Worm (Caenorhabditis elegans) whole organism, midembryonic: ENCODE results near the gene set-14.

Experiments
- T22C8.4 ChIP-seq: fragments of 200-800 bp; sonication (Bioruptor generic); IDR thresholded peaks from 2 replicates; pipeline ENCODE4 v1.3.6; 2022; ENCODE audit warnings: missing genetic modification characterization, missing compliant biosample characterization
- cog-1 ChIP-seq: sonication (generic microtip); optimal IDR thresholded peaks from 2 replicates; lab custom pipeline; 2016; ENCODE audit warnings: missing genetic modification characterization, missing compliant biosample characterization
- flt-1 ChIP-seq: fragments of 200-800 bp; sonication (Bioruptor generic); IDR thresholded peaks from 2 replicates; pipeline ENCODE4 v1.3.6; 2022; ENCODE audit warnings: missing genetic modification characterization, missing compliant biosample characterization
- klf-2 ChIP-seq: fragments of 200-800 bp; sonication (Bioruptor generic); conservative IDR thresholded peaks from 2 replicates; pipeline ENCODE4 v1.3.6; 2022; ENCODE audit warnings: missing genetic modification reagents, missing genetic modification characterization, missing compliant biosample characterization
- med-1 ChIP-seq: sonication (generic microtip); optimal IDR thresholded peaks from 2 replicates; lab custom pipeline; 2017; ENCODE audit warnings: missing genetic modification characterization, mild to moderate bottlenecking, missing compliant biosample characterization, antibody characterized with exemption, missing genetic modification reagents; ENCODE audit not compliant: insufficient read depth
- ref-1 ChIP-seq: fragments of 200-800 bp; sonication (Bioruptor generic); conservative IDR thresholded peaks from 2 replicates; pipeline ENCODE4 v1.3.6; 2022; ENCODE audit warnings: missing genetic modification reagents, missing genetic modification characterization, missing compliant biosample characterization
- tab-1 ChIP-seq: fragments of 200-800 bp; sonication (Bioruptor generic); IDR thresholded peaks from 2 replicates; pipeline ENCODE4 v1.3.6; 2022; ENCODE audit warnings: missing genetic modification characterization, missing compliant biosample characterization
- ztf-23 ChIP-seq: fragments of 200-800 bp; sonication (Bioruptor generic); IDR thresholded peaks from 2 replicates; pipeline ENCODE4 v1.3.6; 2022; ENCODE audit warnings: missing genetic modification reagents, missing genetic modification characterization, missing compliant biosample characterization
- ztf-29 ChIP-seq: fragments of 200-800 bp; sonication (Bioruptor generic); IDR thresholded peaks from 2 replicates; pipeline ENCODE4 v1.3.6; 2022; ENCODE audit warnings: missing genetic modification reagents, missing genetic modification characterization, missing compliant biosample characterization

Gene set-14

ce11 chrII:10808708-10809343, 12.7 kb upstream of the set-14 start, which contains the start of gene R06F6.14:
TSS of gene R06F6.14 (plus strand) at chrII:10809293.
- no peak for TF ChIP-seq cog-1 (tag; lab: Kevin White, UChicago)

ce11 chrII:10805437-10805836, 9.3 kb upstream of the set-14 start, which contains the start of gene ceh-62:
TSS of gene ceh-62 (plus strand) at chrII:10805737.
- TF ChIP-seq med-1 = no peak
- TF ChIP-seq cog-1 (tag; lab: Kevin White, UChicago) = no peak
- TF ChIP-seq klf-2 = no peak
- no peak for TF ChIP-seq ztf-23 (GFP tag; lab: Robert Waterston, UW)
- no peak for TF ChIP-seq T22C8.4 (GFP tag; lab: Robert Waterston, UW)
- no peak for TF ChIP-seq tab-1 (GFP tag; lab: Robert Waterston, UW)
- no peak for TF ChIP-seq ref-1 (GFP tag; lab: Robert Waterston, UW)
- no peak for TF ChIP-seq flt-1
- TF ChIP-seq ztf-29 (GFP tag; lab: Robert Waterston, UW) = no peak

ce11 chrII:10804907-10805306, 8.8 kb upstream of the set-14 start:
- no peak for TF ChIP-seq tab-1 (GFP tag; lab: Robert Waterston, UW)
- TF ChIP-seq flt-1 = no peak
- no peak for TF ChIP-seq med-1
- TF ChIP-seq ztf-23 (GFP tag; lab: Robert Waterston, UW) = no peak
- no peak for TF ChIP-seq cog-1 (tag; lab: Kevin White, UChicago)
- TF ChIP-seq ztf-29 (GFP tag; lab: Robert Waterston, UW) = no peak
- TF ChIP-seq klf-2 = no peak
- TF ChIP-seq T22C8.4 (GFP tag; lab: Robert Waterston, UW) = no peak
- TF ChIP-seq ref-1 (GFP tag; lab: Robert Waterston, UW) = no peak

- TF ChIP-seq flt-1 (no peak), klf-2 (no peak), ztf-29 (GFP tag; lab: Robert Waterston, UW) (no peak), ref-1 (GFP tag; lab: Robert Waterston, UW) (no peak), ztf-23 (GFP tag; lab: Robert Waterston, UW) (no peak), cog-1 (tag; lab: Kevin White, UChicago) (no peak)
These were observed 8.3 kb upstream of the set-14 start for ce11 chrII:10804442-10804841.

- TF ChIP-seq med-1 (no peak), cog-1 (tag; lab: Kevin White, UChicago) (no peak), flt-1 (no peak), ztf-23 (GFP tag; lab: Robert Waterston, UW) (no peak), T22C8.4 (GFP tag; lab: Robert Waterston, UW) (no peak), klf-2 (no peak)
These were observed 4.1 kb upstream of the set-14 start for ce11 chrII:10800209-10800608.

- TF ChIP-seq flt-1 = 0 out of 2 replicates have a peak, but pooled peaks have one; percentile 45
- 0 out of 2 replicates have a peak, but pooled peaks have one; percentile 47 for TF ChIP-seq ztf-23 (GFP tag; lab: Robert Waterston, UW)
- no peak for TF ChIP-seq med-1
- TF ChIP-seq cog-1 (tag; lab: Kevin White, UChicago) = peak; percentile 23
These were observed 2.4 kb upstream of the set-14 start, which contains the start of gene npp-19 for ce11 chrII:10798429-10798893. TSS of gene npp-19 (minus strand) at chrII:10798479.

- TF ChIP-seq ztf-23 (GFP tag; lab: Robert Waterston, UW) (no peak), ref-1 (GFP tag; lab: Robert Waterston, UW) (no peak), T22C8.4 (GFP tag; lab: Robert Waterston, UW) (no peak), tab-1 (GFP tag; lab: Robert Waterston, UW) (no peak), klf-2 (no peak), ztf-29 (GFP tag; lab: Robert Waterston, UW) (no peak), med-1 (no peak), cog-1 (tag; lab: Kevin White, UChicago) (no peak), flt-1 (no peak)
These were observed 2.7 kb downstream of the set-14 start, which contains the start of gene vps-11 for ce11 chrII:10793393-10793792. TSS of gene vps-11 (minus strand) at chrII:10793493.

ce11 chrII:10792611-10793010, 3.5 kb downstream of the set-14 start:
- no peak for TF ChIP-seq med-1
- no peak for TF ChIP-seq T22C8.4 (GFP tag; lab: Robert Waterston, UW)
- TF ChIP-seq ref-1 (GFP tag; lab: Robert Waterston, UW) = no peak
- no peak for TF ChIP-seq klf-2
- no peak for TF ChIP-seq ztf-23 (GFP tag; lab: Robert Waterston, UW)
- no peak for TF ChIP-seq ztf-29 (GFP tag; lab: Robert Waterston, UW)
- TF ChIP-seq tab-1 (GFP tag; lab: Robert Waterston, UW) = no peak
- TF ChIP-seq cog-1 (tag; lab: Kevin White, UChicago) = no peak
- no peak for TF ChIP-seq flt-1

ce11 chrII:10787240-10787639, 8.9 kb downstream of the set-14 start, which contains the start of gene tag-209:
TSS of gene tag-209 (plus strand) at chrII:10787312.
- TF ChIP-seq ztf-29 (GFP tag; lab: Robert Waterston, UW) (no peak), T22C8.4 (GFP tag; lab: Robert Waterston, UW) (no peak), med-1 (no peak), ref-1 (GFP tag; lab: Robert Waterston, UW) (no peak), cog-1 (tag; lab: Kevin White, UChicago) (no peak), flt-1 (no peak), tab-1 (GFP tag; lab: Robert Waterston, UW) (no peak), klf-2 (no peak)

- TF ChIP-seq ref-1 (GFP tag; lab: Robert Waterston, UW) = no peak
- TF ChIP-seq flt-1 = no peak
- TF ChIP-seq tab-1 (GFP tag; lab: Robert Waterston, UW) = no peak
- no peak for TF ChIP-seq klf-2
- no peak for TF ChIP-seq cog-1 (tag; lab: Kevin White, UChicago)
- TF ChIP-seq med-1 = no peak
- TF ChIP-seq ztf-29 (GFP tag; lab: Robert Waterston, UW) = no peak
- no peak for TF ChIP-seq T22C8.4 (GFP tag; lab: Robert Waterston, UW)
- no peak for TF ChIP-seq ztf-23 (GFP tag; lab: Robert Waterston, UW)
These were observed 11.2 kb downstream of the set-14 start, which contains the start of gene cdl-1 for ce11 chrII:10784780-10785463. TSS of gene cdl-1 (plus strand) at chrII:10785452.
